Fruit fly (Drosophila melanogaster) whole organism, prepupa: ENCODE measurements around the gene CAHbeta.

ENCODE experiments used
- Blimp-1 ChIP-seq: fragments of 200-800 bp; sonication (Bioruptor generic); optimal IDR thresholded peaks from 3 replicates; lab custom pipeline; 2017; ENCODE audit warnings: missing biosample characterization, missing genetic modification characterization, mild to moderate bottlenecking, moderate library complexity, missing genetic modification reagents
- CG10669 ChIP-seq: fragments of 200-800 bp; sonication (Bioruptor generic); optimal IDR thresholded peaks from 3 replicates; lab custom pipeline; 2018; ENCODE audit warnings: missing biosample characterization, mild to moderate bottlenecking, missing genetic modification characterization, moderate library complexity
- CG11294 ChIP-seq: fragments of 200-800 bp; sonication (Bioruptor generic); IDR thresholded peaks from 2 replicates; pipeline ENCODE4 v1.3.6; 2022; ENCODE audit warnings: missing biosample characterization, missing genetic modification characterization
- CG11762 ChIP-seq: fragments of 200-800 bp; sonication (Bioruptor generic); optimal IDR thresholded peaks from 3 replicates; lab custom pipeline; 2016; ENCODE audit warnings: missing biosample characterization, missing genetic modification characterization; ENCODE audit not compliant: insufficient read depth
- CG11902 ChIP-seq: fragments of 200-800 bp; sonication (Bioruptor generic); optimal IDR thresholded peaks from 3 replicates; lab custom pipeline; 2016; ENCODE audit warnings: missing biosample characterization, missing genetic modification characterization
- CG15336 ChIP-seq: fragments of 200-800 bp; sonication (Bioruptor generic); IDR thresholded peaks from 2 replicates; pipeline ENCODE4 v1.3.6; 2022; ENCODE audit warnings: missing biosample characterization, missing genetic modification characterization
- CG1621 ChIP-seq: fragments of 200-800 bp; sonication (Bioruptor generic); optimal IDR thresholded peaks from 3 replicates; lab custom pipeline; 2018; ENCODE audit warnings: missing biosample characterization, mild to moderate bottlenecking, missing genetic modification characterization
- CG3032 ChIP-seq: fragments of 200-800 bp; optimal IDR thresholded peaks from 2 replicates; lab custom pipeline; 2019; ENCODE audit warnings: missing biosample characterization, mild to moderate bottlenecking, missing genetic modification characterization, moderate library complexity
- CG31627 ChIP-seq: fragments of 200-800 bp; sonication (Bioruptor generic); optimal IDR thresholded peaks from 3 replicates; lab custom pipeline; 2016; ENCODE audit warnings: missing biosample characterization, missing genetic modification characterization
- CG32006 ChIP-seq: fragments of 200-800 bp; sonication (Bioruptor generic); optimal IDR thresholded peaks from 3 replicates; lab custom pipeline; 2017; ENCODE audit warnings: missing biosample characterization, mild to moderate bottlenecking, missing genetic modification characterization
- CG34406 ChIP-seq: fragments of 200-800 bp; sonication (Bioruptor generic); optimal IDR thresholded peaks from 3 replicates; lab custom pipeline; 2016; ENCODE audit warnings: missing biosample characterization, missing genetic modification characterization
- CG3919 ChIP-seq: fragments of 200-800 bp; sonication (Bioruptor generic); optimal IDR thresholded peaks from 3 replicates; lab custom pipeline; 2016; ENCODE audit warnings: missing biosample characterization, missing genetic modification characterization
- CG6163 ChIP-seq: fragments of 200-800 bp; sonication (Bioruptor generic); IDR thresholded peaks from 3 replicates; pipeline ENCODE4 v1.3.6; 2022; ENCODE audit warnings: missing biosample characterization, missing genetic modification characterization
- CG6276 ChIP-seq: fragments of 200-800 bp; sonication (Bioruptor generic); optimal IDR thresholded peaks from 2 replicates; lab custom pipeline; 2017; ENCODE audit warnings: missing biosample characterization, mild to moderate bottlenecking, missing genetic modification characterization
- CG6792 ChIP-seq: fragments of 200-800 bp; sonication (Bioruptor generic); optimal IDR thresholded peaks from 3 replicates; lab custom pipeline; 2016; ENCODE audit warnings: missing biosample characterization, missing genetic modification characterization
- CG6808 ChIP-seq: fragments of 200-800 bp; sonication (Bioruptor generic); optimal IDR thresholded peaks from 3 replicates; lab custom pipeline; 2017; ENCODE audit warnings: missing biosample characterization, missing genetic modification characterization, mild to moderate bottlenecking, moderate library complexity, missing genetic modification reagents
- CG6854 ChIP-seq: fragments of 200-800 bp; sonication (Bioruptor generic); optimal IDR thresholded peaks from 2 replicates; lab custom pipeline; 2017; ENCODE audit warnings: missing biosample characterization, mild to moderate bottlenecking, missing genetic modification characterization
- CG7368 ChIP-seq: fragments of 200-800 bp; sonication (Bioruptor generic); optimal IDR thresholded peaks from 3 replicates; lab custom pipeline; 2016; ENCODE audit warnings: missing biosample characterization, missing genetic modification characterization
- CG8119 ChIP-seq: fragments of 200-800 bp; sonication (Bioruptor generic); IDR thresholded peaks from 3 replicates; pipeline ENCODE4 v1.3.6; 2022; ENCODE audit warnings: missing biosample characterization, missing genetic modification characterization
- CG8319 ChIP-seq: fragments of 200-800 bp; sonication (Bioruptor generic); optimal IDR thresholded peaks from 3 replicates; lab custom pipeline; 2016; ENCODE audit warnings: missing biosample characterization, missing genetic modification characterization
- CG8632 ChIP-seq: fragments of 200-800 bp; sonication (Bioruptor generic); optimal IDR thresholded peaks from 3 replicates; lab custom pipeline; 2016; ENCODE audit warnings: missing biosample characterization, missing genetic modification characterization
- CG9139 ChIP-seq: fragments of 200-800 bp; sonication (Bioruptor generic); optimal IDR thresholded peaks from 3 replicates; lab custom pipeline; 2017; ENCODE audit warnings: missing biosample characterization, mild to moderate bottlenecking, missing genetic modification characterization
- Eip75B ChIP-seq: fragments of 200-800 bp; sonication (Bioruptor generic); optimal IDR thresholded peaks from 3 replicates; lab custom pipeline; 2016; ENCODE audit warnings: missing biosample characterization, missing genetic modification characterization
- Eip78C ChIP-seq: fragments of 200-800 bp; sonication (Bioruptor generic); peaks from one replicate; lab custom pipeline; 2016; ENCODE audit warnings: missing biosample characterization, missing genetic modification characterization
- Eip93F ChIP-seq: fragments of 200-800 bp; sonication (Bioruptor generic); optimal IDR thresholded peaks from 2 replicates; lab custom pipeline; 2016; ENCODE audit warnings: missing biosample characterization, mild to moderate bottlenecking, missing genetic modification characterization
- Ets96B ChIP-seq: fragments of 200-800 bp; optimal IDR thresholded peaks from 2 replicates; lab custom pipeline; 2019; ENCODE audit warnings: missing biosample characterization, mild to moderate bottlenecking, missing genetic modification characterization, moderate library complexity
- Gug ChIP-seq: fragments of 200-800 bp; sonication (Bioruptor generic); IDR thresholded peaks from 2 replicates; pipeline ENCODE4 v1.3.6; 2022; ENCODE audit warnings: missing biosample characterization, missing genetic modification characterization
- Hr39 ChIP-seq: fragments of 200-800 bp; sonication (Bioruptor generic); optimal IDR thresholded peaks from 2 replicates; lab custom pipeline; 2016; ENCODE audit warnings: missing biosample characterization, missing genetic modification characterization
- Hr4 ChIP-seq: fragments of 200-800 bp; sonication (Bioruptor generic); optimal IDR thresholded peaks from 3 replicates; lab custom pipeline; 2016; ENCODE audit warnings: missing biosample characterization, missing genetic modification characterization
- Lpt ChIP-seq: fragments of 200-800 bp; sonication (Bioruptor generic); optimal IDR thresholded peaks from 3 replicates; lab custom pipeline; 2016; ENCODE audit warnings: missing biosample characterization, missing genetic modification characterization
- Met ChIP-seq: fragments of 200-800 bp; sonication (Bioruptor generic); optimal IDR thresholded peaks from 3 replicates; lab custom pipeline; 2016; ENCODE audit warnings: missing biosample characterization, missing genetic modification characterization
- OdsH ChIP-seq: fragments of 200-800 bp; sonication (Bioruptor generic); optimal IDR thresholded peaks from 3 replicates; lab custom pipeline; 2016; ENCODE audit warnings: missing biosample characterization, missing genetic modification characterization
- Sox102F ChIP-seq: fragments of 200-800 bp; sonication (Bioruptor generic); optimal IDR thresholded peaks from 2 replicates; lab custom pipeline; 2016; ENCODE audit warnings: missing biosample characterization, mild to moderate bottlenecking, missing genetic modification characterization
- Sox14 ChIP-seq: fragments of 200-800 bp; sonication (Bioruptor generic); optimal IDR thresholded peaks from 3 replicates; lab custom pipeline; 2016; ENCODE audit warnings: missing biosample characterization, missing genetic modification characterization
- Sox15 ChIP-seq: fragments of 200-800 bp; sonication (Bioruptor generic); optimal IDR thresholded peaks from 3 replicates; lab custom pipeline; 2016; ENCODE audit warnings: missing biosample characterization, missing genetic modification characterization
- achi ChIP-seq: fragments of 200-800 bp; sonication (Bioruptor generic); optimal IDR thresholded peaks from 3 replicates; lab custom pipeline; 2016; ENCODE audit warnings: missing biosample characterization, missing genetic modification characterization
- acj6 ChIP-seq: fragments of 200-800 bp; sonication (Bioruptor generic); optimal IDR thresholded peaks from 3 replicates; lab custom pipeline; 2016; ENCODE audit warnings: missing biosample characterization, missing genetic modification characterization
- cyc ChIP-seq: fragments of 200-800 bp; sonication (Bioruptor generic); optimal IDR thresholded peaks from 3 replicates; lab custom pipeline; 2016; ENCODE audit warnings: missing biosample characterization, missing genetic modification characterization
- dac ChIP-seq: fragments of 200-800 bp; sonication (Bioruptor generic); optimal IDR thresholded peaks from 2 replicates; lab custom pipeline; 2017; ENCODE audit warnings: missing biosample characterization, mild to moderate bottlenecking, missing genetic modification characterization
- dsx ChIP-seq: fragments of 200-800 bp; optimal IDR thresholded peaks from 3 replicates; lab custom pipeline; 2019; ENCODE audit warnings: missing biosample characterization, mild to moderate bottlenecking, missing genetic modification characterization, moderate library complexity; ENCODE audit not compliant: poor library complexity, severe bottlenecking
- esn ChIP-seq: fragments of 200-800 bp; sonication (Bioruptor generic); optimal IDR thresholded peaks from 2 replicates; lab custom pipeline; 2016; ENCODE audit warnings: missing biosample characterization, mild to moderate bottlenecking, missing genetic modification characterization, moderate library complexity
- fd59A ChIP-seq: fragments of 200-800 bp; sonication (Bioruptor generic); optimal IDR thresholded peaks from 2 replicates; lab custom pipeline; 2017; ENCODE audit warnings: missing biosample characterization, mild to moderate bottlenecking, missing genetic modification characterization, missing genetic modification reagents
- fd85E ChIP-seq: fragments of 200-800 bp; sonication (Bioruptor generic); optimal IDR thresholded peaks from 3 replicates; lab custom pipeline; 2016; ENCODE audit warnings: missing biosample characterization, missing genetic modification characterization
- fkh ChIP-seq: fragments of 200-800 bp; sonication (Bioruptor generic); optimal IDR thresholded peaks from 3 replicates; lab custom pipeline; 2017; ENCODE audit warnings: missing biosample characterization, mild to moderate bottlenecking, missing genetic modification characterization, moderate library complexity
- lz ChIP-seq: fragments of 200-800 bp; sonication (Bioruptor generic); optimal IDR thresholded peaks from 3 replicates; lab custom pipeline; 2016; ENCODE audit warnings: missing biosample characterization, missing genetic modification characterization
- net ChIP-seq: fragments of 200-800 bp; sonication (Bioruptor generic); optimal IDR thresholded peaks from 3 replicates; lab custom pipeline; 2016; ENCODE audit warnings: missing biosample characterization, missing genetic modification characterization
- pdm3 ChIP-seq: fragments of 200-800 bp; sonication (Bioruptor generic); optimal IDR thresholded peaks from 3 replicates; lab custom pipeline; 2016; ENCODE audit warnings: missing biosample characterization, missing genetic modification characterization
- spab ChIP-seq: fragments of 200-800 bp; sonication (Bioruptor generic); optimal IDR thresholded peaks from 2 replicates; lab custom pipeline; 2017; ENCODE audit warnings: missing biosample characterization, mild to moderate bottlenecking, missing genetic modification characterization, missing genetic modification reagents
- ss ChIP-seq, 2 experiments: fragments of 200-800 bp; sonication (Bioruptor generic); optimal IDR thresholded peaks; 2 replicates in 1 of 2; 3 replicates in 1 of 2; lab custom pipeline; 2017 to 2018; ENCODE audit warnings: mild to moderate bottlenecking in 2 of 2, missing biosample characterization in 2 of 2, missing genetic modification characterization in 2 of 2, moderate library complexity in 1 of 2
- svp ChIP-seq: fragments of 200-800 bp; sonication (Bioruptor generic); peaks from one replicate; lab custom pipeline; 2016; ENCODE audit warnings: missing biosample characterization, missing genetic modification characterization
- topi ChIP-seq: fragments of 200-800 bp; sonication (Bioruptor generic); optimal IDR thresholded peaks from 3 replicates; lab custom pipeline; 2016; ENCODE audit warnings: missing biosample characterization, missing genetic modification characterization
- vri ChIP-seq: fragments of 200-800 bp; sonication (Bioruptor generic); optimal IDR thresholded peaks from 3 replicates; lab custom pipeline; 2016; ENCODE audit warnings: missing biosample characterization, mild to moderate bottlenecking, missing genetic modification characterization

The CAHbeta gene

dm6 chr3R:8963756-8964342, 16.8 kb upstream of the CAHbeta start:
- TF ChIP-seq Eip75B, result no peak
- no peak for TF ChIP-seq Gug (GFP tag; lab: Robert Waterston, UW)
- TF ChIP-seq Sox102F, result no peak
- TF ChIP-seq fd85E (GFP tag; lab: Kevin White, UChicago), result no peak
- no peak for TF ChIP-seq CG11762 (GFP tag; lab: Kevin White, UChicago)
- TF ChIP-seq pdm3, result no peak
- TF ChIP-seq Lpt, result no peak
- TF ChIP-seq CG7368 (GFP tag; lab: Kevin White, UChicago), result no peak
- TF ChIP-seq Sox15 (GFP tag; lab: Kevin White, UChicago), result no peak
- TF ChIP-seq CG6854, result no peak
- TF ChIP-seq CG31627 (GFP tag; lab: Kevin White, UChicago), result no peak
- TF ChIP-seq Blimp-1, result peak; percentile 42
- TF ChIP-seq CG8319 (GFP tag; lab: Kevin White, UChicago), result no peak
- TF ChIP-seq net (GFP tag; lab: Kevin White, UChicago), result no peak
- TF ChIP-seq CG8632 (GFP tag; lab: Kevin White, UChicago), result no peak
- TF ChIP-seq CG3032, result no peak
- no peak for TF ChIP-seq Sox14 (GFP tag; lab: Kevin White, UChicago)
- no peak for TF ChIP-seq Hr39 (GFP tag; lab: Kevin White, UChicago)
- no peak for TF ChIP-seq topi (GFP tag; lab: Kevin White, UChicago)
- no peak for TF ChIP-seq dsx (GFP tag; lab: Kevin White, UChicago)
- TF ChIP-seq Ets96B (tag; lab: Kevin White, UChicago), result no peak
- TF ChIP-seq CG6163 (GFP tag; lab: Robert Waterston, UW), result no peak
- no peak for TF ChIP-seq CG6792 (GFP tag; lab: Kevin White, UChicago)
- no peak for TF ChIP-seq CG11902 (GFP tag; lab: Kevin White, UChicago)
- peak; percentile 8 for TF ChIP-seq acj6 (GFP tag; lab: Kevin White, UChicago)
- TF ChIP-seq CG11294, result no peak
- no peak for TF ChIP-seq Met (GFP tag; lab: Kevin White, UChicago)
- TF ChIP-seq CG9139, result no peak
- peak; percentile 16 for TF ChIP-seq Eip78C
- no peak for TF ChIP-seq CG1621 (tag; lab: Kevin White, UChicago)
- TF ChIP-seq dac (GFP tag; lab: Kevin White, UChicago), result peak; percentile 29
- peak; percentile 18 for TF ChIP-seq CG34406 (GFP tag; lab: Kevin White, UChicago)
- peak; percentile 54 for TF ChIP-seq Hr4 (GFP tag; lab: Kevin White, UChicago)
- no peak for TF ChIP-seq vri (GFP tag; lab: Kevin White, UChicago)
- TF ChIP-seq OdsH (GFP tag; lab: Kevin White, UChicago), result peak; percentile 37
- no peak for TF ChIP-seq CG3919 (GFP tag; lab: Kevin White, UChicago)
- no peak for TF ChIP-seq spab (GFP tag; lab: Kevin White, UChicago)
- peak; percentile 81 for TF ChIP-seq CG32006 (GFP tag; lab: Kevin White, UChicago)
- no peak for TF ChIP-seq fd59A (GFP tag; lab: Kevin White, UChicago)
- peak; percentile 63 for TF ChIP-seq svp (GFP tag; lab: Kevin White, UChicago)
- TF ChIP-seq CG10669, result no peak
- peak; percentile 62 for TF ChIP-seq CG15336
- TF ChIP-seq CG6276 (GFP tag; lab: Kevin White, UChicago), result peak; percentile 21
- TF ChIP-seq esn (GFP tag; lab: Kevin White, UChicago), result peak; percentile 17
- no peak for TF ChIP-seq fkh
- TF ChIP-seq CG8119, result peak; percentile 65; the same call in 1 of the 3 replicates
- no peak for TF ChIP-seq CG6808 (GFP tag; lab: Kevin White, UChicago)
- no peak for TF ChIP-seq cyc (GFP tag; lab: Kevin White, UChicago)
- TF ChIP-seq Eip93F (GFP tag; lab: Kevin White, UChicago), result no peak
- no peak for TF ChIP-seq achi
- no peak for TF ChIP-seq lz (GFP tag; lab: Kevin White, UChicago)
- no peak for TF ChIP-seq ss (GFP tag; optimal IDR thresholded peaks at IDR 0.05; lab: Kevin White, UChicago)
